Fruit fly (Drosophila melanogaster) whole organism, larva: Measurements from ENCODE around the gene CG11964.

Source experiments
- noc ChIP-seq: fragments of 200-800 bp; sonication (Bioruptor generic); optimal IDR thresholded peaks from 3 replicates; lab custom pipeline; 2019; ENCODE audit warnings: missing biosample characterization, mild to moderate bottlenecking, missing genetic modification characterization, moderate library complexity

The CG11964 gene

dm6 chr3R:8923774-8924369 lies 20.9 kb downstream of the CG11964 start:
- TF ChIP-seq noc (tag; lab: Kevin White, UChicago) = no peak

dm6 chr3R:8922617-8923242 lies 22.1 kb downstream of the CG11964 start:
- no peak for TF ChIP-seq noc (tag; lab: Kevin White, UChicago)

- TF ChIP-seq noc (tag; lab: Kevin White, UChicago) = no peak
These were observed 22.9 kb downstream of the CG11964 start for dm6 chr3R:8921880-8922279.

- no peak for TF ChIP-seq noc (tag; lab: Kevin White, UChicago)
These were observed 24.6 kb downstream of the CG11964 start for dm6 chr3R:8920091-8920733.

dm6 chr3R:8918818-8919217 lies 26.0 kb downstream of the CG11964 start:
- no peak for TF ChIP-seq noc (tag; lab: Kevin White, UChicago)

- TF ChIP-seq noc (tag; lab: Kevin White, UChicago) = no peak
These were observed 29.1 kb downstream of the CG11964 start for dm6 chr3R:8915537-8916332.

dm6 chr3R:8914919-8915318 lies 29.9 kb downstream of the CG11964 start:
- TF ChIP-seq noc (tag; lab: Kevin White, UChicago) = no peak

- TF ChIP-seq noc (tag; lab: Kevin White, UChicago) = peak; percentile 64
These were observed 48.1 kb downstream of the CG11964 start for dm6 chr3R:8896740-8897139.

dm6 chr3R:8892993-8893670 lies 51.7 kb downstream of the CG11964 start:
- TF ChIP-seq noc (tag; lab: Kevin White, UChicago) = peak; percentile 82
